Worm (Caenorhabditis elegans) whole organism, L1 larva: Measurements from ENCODE around the gene K04C2.5.
A peak's percentile ranks its signal among the peaks of the same experiment; 100 is the strongest.

Source experiments
- C04F5.9 ChIP-seq: sonication (generic microtip); optimal IDR thresholded peaks from 2 replicates; lab custom pipeline; 2016; ENCODE audit warnings: missing genetic modification characterization, missing compliant biosample characterization
- C16A3.4 ChIP-seq: fragments of 150-350 bp; optimal IDR thresholded peaks from 2 replicates; lab custom pipeline; 2014; ENCODE audit warnings: missing biosample characterization, missing genetic modification characterization
- C34B4.2 ChIP-seq: sonication (generic microtip); optimal IDR thresholded peaks from 2 replicates; lab custom pipeline; 2017; ENCODE audit warnings: mild to moderate bottlenecking, missing genetic modification characterization, missing compliant biosample characterization
- F16B12.6 ChIP-seq: fragments of 150-350 bp; optimal IDR thresholded peaks from 2 replicates; lab custom pipeline; 2014; ENCODE audit warnings: missing biosample characterization, missing genetic modification characterization
- Y116A8C.19 ChIP-seq: sonication (generic microtip); optimal IDR thresholded peaks from 2 replicates; lab custom pipeline; 2016; ENCODE audit warnings: missing compliant biosample characterization, missing genetic modification characterization, borderline replicate concordance
- alr-1 ChIP-seq: fragments of 200-800 bp; sonication (Bioruptor generic); optimal IDR thresholded peaks from 2 replicates; lab custom pipeline; 2018; ENCODE audit warnings: borderline replicate concordance, mild to moderate bottlenecking, missing genetic modification characterization, missing compliant biosample characterization
- aly-2 ChIP-seq: fragments of 150-350 bp; optimal IDR thresholded peaks from 2 replicates; lab custom pipeline; 2014; ENCODE audit warnings: missing biosample characterization, missing genetic modification characterization
- ama-1 ChIP-seq: fragments of 150-350 bp; optimal IDR thresholded peaks from 2 replicates; lab custom pipeline; 2014
- ceh-63 ChIP-seq: fragments of 200-800 bp; sonication (Bioruptor generic); optimal IDR thresholded peaks from 2 replicates; lab custom pipeline; 2018; ENCODE audit warnings: mild to moderate bottlenecking, missing genetic modification characterization, missing compliant biosample characterization
- ces-1 ChIP-seq: fragments of 150-350 bp; optimal IDR thresholded peaks from 2 replicates; lab custom pipeline; 2014; ENCODE audit warnings: missing biosample characterization, missing genetic modification reagents, missing genetic modification characterization
- dpl-1 ChIP-seq, 3 experiments: fragments of 150-350 bp in 2 of 3; sonication (generic microtip) in 1 of 3; optimal IDR thresholded peaks; 2 replicates each; lab custom pipeline; 2014 to 2017; ENCODE audit warnings: missing biosample characterization in 3 of 3, missing genetic modification characterization in 3 of 3, missing genetic modification reagents in 3 of 3
- efl-1 ChIP-seq, 4 experiments: fragments of 150-350 bp; optimal IDR thresholded peaks in 3 of 4; peaks in 1 of 4; 1 replicate in 1 of 4; 2 replicates in 3 of 4; lab custom pipeline; 2014; ENCODE audit warnings: missing biosample characterization in 2 of 4, missing genetic modification characterization in 2 of 4, missing genetic modification reagents in 2 of 4
- efl-3 ChIP-seq: fragments of 200-800 bp; sonication (Bioruptor generic); optimal IDR thresholded peaks from 2 replicates; lab custom pipeline; 2018; ENCODE audit warnings: mild to moderate bottlenecking, missing genetic modification characterization, missing compliant biosample characterization
- egl-13 ChIP-seq: sonication (generic microtip); optimal IDR thresholded peaks from 2 replicates; lab custom pipeline; 2016; ENCODE audit warnings: missing genotype, missing genetic modification reagents, missing genetic modification characterization, missing compliant biosample characterization
- elt-2 ChIP-seq: sonication (generic microtip); optimal IDR thresholded peaks from 2 replicates; lab custom pipeline; 2016; ENCODE audit warnings: missing genetic modification characterization, mild to moderate bottlenecking, inconsistent platforms, missing compliant biosample characterization, missing genetic modification reagents
- elt-3 ChIP-seq, 6 experiments: fragments of 150-350 bp in 1 of 6; sonication (generic microtip); optimal IDR thresholded peaks; 2 replicates each; lab custom pipeline; 2017 to 2018; ENCODE audit warnings: missing biosample characterization in 6 of 6, missing genetic modification characterization in 6 of 6, inconsistent platforms in 1 of 6
- ets-5 ChIP-seq: fragments of 200-800 bp; sonication (Bioruptor generic); IDR thresholded peaks from 2 replicates; pipeline ENCODE4 v1.3.6; 2022; ENCODE audit warnings: missing genetic modification characterization, missing compliant biosample characterization
- fkh-4 ChIP-seq: sonication (generic microtip); optimal IDR thresholded peaks from 2 replicates; lab custom pipeline; 2016; ENCODE audit warnings: missing compliant biosample characterization, missing genetic modification characterization, borderline replicate concordance
- fkh-8 ChIP-seq: sonication (generic microtip); optimal IDR thresholded peaks from 2 replicates; lab custom pipeline; 2016; ENCODE audit warnings: mild to moderate bottlenecking, missing genetic modification characterization, missing compliant biosample characterization
- fos-1 ChIP-seq: fragments of 150-350 bp; optimal IDR thresholded peaks from 2 replicates; lab custom pipeline; 2014; ENCODE audit warnings: missing biosample characterization, missing genetic modification characterization
- grh-1 ChIP-seq: fragments of 200-800 bp; sonication (Bioruptor generic); IDR thresholded peaks from 2 replicates; pipeline ENCODE4 v1.3.6; 2022; ENCODE audit warnings: missing genetic modification reagents, missing genetic modification characterization, missing compliant biosample characterization
- hlh-17 ChIP-seq: fragments of 200-800 bp; sonication (Bioruptor generic); optimal IDR thresholded peaks from 2 replicates; lab custom pipeline; 2018; ENCODE audit warnings: missing genetic modification characterization, mild to moderate bottlenecking, missing compliant biosample characterization, moderate library complexity, borderline replicate concordance
- irx-1 ChIP-seq: sonication (generic microtip); optimal IDR thresholded peaks from 2 replicates; lab custom pipeline; 2016; ENCODE audit warnings: missing genetic modification characterization, missing compliant biosample characterization
- lin-35 ChIP-seq, 2 experiments: fragments of 150-350 bp; optimal IDR thresholded peaks; 2 replicates each; lab custom pipeline; 2014; ENCODE audit warnings: missing biosample characterization in 2 of 2, missing genetic modification characterization in 2 of 2, missing genetic modification reagents in 2 of 2
- lin-39 ChIP-seq: fragments of 150-350 bp; optimal IDR thresholded peaks from 2 replicates; lab custom pipeline; 2014; ENCODE audit warnings: missing biosample characterization, missing genetic modification reagents, missing genetic modification characterization
- lsy-2 ChIP-seq, 2 experiments: fragments of 150-350 bp; optimal IDR thresholded peaks; 2 replicates each; lab custom pipeline; 2014; ENCODE audit warnings: missing biosample characterization in 2 of 2, missing genetic modification characterization in 2 of 2
- mdl-1 ChIP-seq, 2 experiments: fragments of 150-350 bp; optimal IDR thresholded peaks; 2 replicates each; lab custom pipeline; 2014 to 2017; ENCODE audit warnings: missing biosample characterization in 2 of 2, missing genetic modification characterization in 2 of 2, inconsistent platforms in 1 of 2
- mef-2 ChIP-seq: fragments of 150-350 bp; optimal IDR thresholded peaks from 2 replicates; lab custom pipeline; 2014; ENCODE audit warnings: missing biosample characterization, missing genetic modification characterization
- mep-1 ChIP-seq: fragments of 150-350 bp; optimal IDR thresholded peaks from 2 replicates; lab custom pipeline; 2014; ENCODE audit warnings: missing biosample characterization, missing genetic modification characterization
- nhr-11 ChIP-seq: fragments of 150-350 bp; optimal IDR thresholded peaks from 2 replicates; lab custom pipeline; 2014; ENCODE audit warnings: missing biosample characterization, missing genetic modification characterization
- nhr-19 ChIP-seq: fragments of 200-800 bp; sonication (Bioruptor generic); conservative IDR thresholded peaks from 2 replicates; pipeline ENCODE4 v1.3.6; 2022; ENCODE audit warnings: missing genetic modification characterization, missing compliant biosample characterization
- nhr-20 ChIP-seq: sonication (generic microtip); optimal IDR thresholded peaks from 2 replicates; lab custom pipeline; 2016; ENCODE audit warnings: mild to moderate bottlenecking, missing genetic modification characterization, missing compliant biosample characterization
- nhr-47 ChIP-seq: sonication (generic microtip); optimal IDR thresholded peaks from 2 replicates; lab custom pipeline; 2016; ENCODE audit warnings: mild to moderate bottlenecking, missing genetic modification characterization, moderate library complexity, missing compliant biosample characterization
- nhr-71 ChIP-seq: sonication (generic microtip); optimal IDR thresholded peaks from 2 replicates; lab custom pipeline; 2016; ENCODE audit warnings: mild to moderate bottlenecking, missing genetic modification characterization, moderate library complexity, missing compliant biosample characterization
- nhr-76 ChIP-seq: sonication (generic microtip); optimal IDR thresholded peaks from 2 replicates; lab custom pipeline; 2017; ENCODE audit warnings: missing biosample characterization, missing genetic modification characterization
- nhr-85 ChIP-seq: sonication (generic microtip); peaks from one replicate; lab custom pipeline; 2016; ENCODE audit warnings: missing genetic modification characterization, inconsistent platforms, missing compliant biosample characterization
- nhr-90 ChIP-seq: sonication (generic microtip); optimal IDR thresholded peaks from 2 replicates; lab custom pipeline; 2016; ENCODE audit warnings: mild to moderate bottlenecking, missing genetic modification characterization, missing compliant biosample characterization; ENCODE audit not compliant: poor library complexity
- rnt-1 ChIP-seq: sonication (generic microtip); optimal IDR thresholded peaks from 2 replicates; lab custom pipeline; 2016; ENCODE audit warnings: mild to moderate bottlenecking, missing genetic modification characterization, moderate library complexity, missing compliant biosample characterization
- snpc-4 ChIP-seq: fragments of 150-350 bp; optimal IDR thresholded peaks from 2 replicates; lab custom pipeline; 2014; ENCODE audit warnings: missing biosample characterization, missing genetic modification characterization
- snu-23 ChIP-seq: sonication (generic microtip); optimal IDR thresholded peaks from 2 replicates; lab custom pipeline; 2016; ENCODE audit warnings: missing genetic modification characterization, missing compliant biosample characterization
- sptf-1 ChIP-seq: fragments of 150-350 bp; optimal IDR thresholded peaks from 2 replicates; lab custom pipeline; 2014; ENCODE audit warnings: missing biosample characterization, missing genetic modification characterization
- tlp-1 ChIP-seq: fragments of 150-350 bp; optimal IDR thresholded peaks from 2 replicates; lab custom pipeline; 2014; ENCODE audit warnings: missing biosample characterization, missing genetic modification characterization
- unc-130 ChIP-seq: fragments of 150-350 bp; optimal IDR thresholded peaks from 2 replicates; lab custom pipeline; 2017; ENCODE audit warnings: missing biosample characterization, missing genetic modification characterization, inconsistent platforms
- unc-62 ChIP-seq: fragments of 150-350 bp; optimal IDR thresholded peaks from 2 replicates; lab custom pipeline; 2014; ENCODE audit warnings: missing biosample characterization, missing genetic modification reagents, missing genetic modification characterization
- unc-98 ChIP-seq: fragments of 200-800 bp; sonication (Bioruptor generic); IDR thresholded peaks from 2 replicates; pipeline ENCODE4 v1.3.6; 2022; ENCODE audit warnings: missing genetic modification characterization, missing compliant biosample characterization
- zag-1 ChIP-seq: fragments of 150-350 bp; optimal IDR thresholded peaks from 2 replicates; lab custom pipeline; 2014; ENCODE audit warnings: missing biosample characterization, missing genetic modification characterization
- ztf-11 ChIP-seq, 2 experiments: sonication (generic microtip); optimal IDR thresholded peaks; 2 replicates each; lab custom pipeline; 2016 to 2017; ENCODE audit warnings: missing genetic modification characterization in 2 of 2, missing biosample characterization in 1 of 2, missing compliant biosample characterization in 1 of 2
- ztf-4 ChIP-seq: fragments of 150-350 bp; optimal IDR thresholded peaks from 2 replicates; lab custom pipeline; 2014; ENCODE audit warnings: missing biosample characterization, missing genetic modification characterization

The K04C2.5 gene

DNA sequence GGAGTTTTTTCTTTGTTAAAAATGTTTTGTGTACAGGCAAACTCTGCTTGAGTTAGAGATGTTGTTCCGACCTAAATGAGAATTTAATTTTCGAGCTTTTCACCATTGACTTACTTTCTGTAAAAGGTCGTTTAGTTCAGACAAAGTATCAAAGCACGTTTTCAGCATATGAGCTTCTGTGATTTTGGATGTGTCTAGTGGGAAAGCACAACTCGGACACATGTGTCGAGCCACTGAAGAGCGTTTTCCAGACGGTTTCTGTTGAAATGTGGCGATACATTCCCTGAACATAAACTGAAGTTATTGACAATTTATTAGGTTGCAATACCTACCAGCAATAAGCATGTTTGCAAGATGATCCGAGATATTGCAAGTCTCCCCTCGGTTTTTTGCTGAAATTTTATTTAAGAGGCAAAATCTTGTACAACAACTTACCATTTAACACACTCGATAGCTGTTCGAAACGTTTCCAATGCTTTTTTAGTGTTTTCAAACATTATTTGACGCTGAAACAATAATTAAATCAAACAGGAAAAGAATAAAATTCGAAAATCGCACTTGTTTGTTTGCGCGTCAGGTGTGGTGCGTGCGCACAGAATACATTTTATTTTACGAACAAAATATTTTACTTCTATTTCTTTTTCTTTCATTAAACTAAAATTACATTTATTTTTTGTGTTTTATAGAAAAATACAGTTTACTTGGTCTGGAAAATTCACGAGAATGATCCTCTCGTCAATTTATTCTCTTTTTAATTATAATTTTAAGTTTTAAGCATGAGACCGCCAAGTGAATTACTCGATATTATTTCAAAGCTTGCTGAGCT lies 2.2 kb downstream of the K04C2.5 start, which contains the start of the genes brd-1 and K04C2.2 (continued):
- TF ChIP-seq Y116A8C.19: no peak
- peak; percentile 41 for TF ChIP-seq snu-23 (GFP tag; lab: Kevin White, UChicago)
- TF ChIP-seq snpc-4 (tag; lab: Kevin White, UChicago): no peak
- TF ChIP-seq ces-1 (GFP tag; lab: Kevin White, UChicago): no peak
- TF ChIP-seq C34B4.2: no peak
- TF ChIP-seq efl-3 (GFP tag; lab: Kevin White, UChicago): no peak
- no peak for TF ChIP-seq lin-39 (tag; lab: Kevin White, UChicago)
- no peak for TF ChIP-seq zag-1 (tag; lab: Kevin White, UChicago)
- no peak for TF ChIP-seq ceh-63 (GFP tag; lab: Kevin White, UChicago)
- TF ChIP-seq nhr-20 (tag; lab: Kevin White, UChicago): peak; percentile 11
- TF ChIP-seq sptf-1 (tag; lab: Kevin White, UChicago): no peak
- no peak for TF ChIP-seq nhr-90
- no peak for TF ChIP-seq ztf-4 (tag; lab: Kevin White, UChicago)
- no peak for TF ChIP-seq hlh-17 (GFP tag; lab: Kevin White, UChicago)
- TF ChIP-seq grh-1: no peak
- TF ChIP-seq ama-1 (lab: Kevin White, UChicago): no peak
- no peak for TF ChIP-seq C16A3.4
- no peak for TF ChIP-seq alr-1 (tag; lab: Kevin White, UChicago)
- no peak for TF ChIP-seq ets-5 (GFP tag; lab: Robert Waterston, UW)

DNA sequence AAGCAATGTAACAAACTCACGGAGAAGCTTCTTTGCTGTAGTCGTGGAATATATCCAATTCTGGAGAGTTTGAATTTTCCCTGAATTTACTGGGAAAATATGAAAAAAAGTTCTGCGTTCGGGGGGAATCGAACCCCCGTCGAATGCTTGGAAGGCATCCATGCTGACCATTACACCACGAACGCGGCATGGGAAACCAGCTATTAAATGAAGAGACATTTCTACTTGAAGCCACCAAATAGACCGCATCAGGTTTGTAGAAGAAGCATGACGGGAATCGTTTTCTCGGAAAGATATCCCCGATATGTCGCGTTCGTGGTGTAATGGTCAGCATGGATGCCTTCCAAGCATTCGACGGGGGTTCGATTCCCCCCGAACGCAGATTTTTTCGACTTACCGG lies 3.0 kb downstream of the K04C2.5 start:
- TF ChIP-seq nhr-76 (tag; lab: Kevin White, UChicago) (no peak), mep-1 (peak; percentile 13), efl-1 (optimal IDR thresholded peaks at IDR 0.05; lab: Kevin White, UChicago) (peak in 1 of 2 experiments; percentile 32), efl-1 (GFP tag; optimal IDR thresholded peaks at IDR 0.05 in 1 of 2; lab: Kevin White, UChicago) (peak in 1 of 2 experiments; percentile 8), F16B12.6 (tag; lab: Kevin White, UChicago) (peak; percentile 16), unc-130 (no peak), fkh-8 (tag; lab: Kevin White, UChicago) (no peak), C16A3.4 (peak; percentile 22), unc-98 (GFP tag; lab: Robert Waterston, UW) (no peak), zag-1 (tag; lab: Kevin White, UChicago) (no peak), nhr-11 (tag; lab: Kevin White, UChicago) (no peak), nhr-85 (no peak), rnt-1 (tag; lab: Kevin White, UChicago) (peak; percentile 16), nhr-20 (tag; lab: Kevin White, UChicago) (peak; percentile 4), efl-3 (GFP tag; lab: Kevin White, UChicago) (no peak), nhr-71 (tag; lab: Kevin White, UChicago) (peak; percentile 34), alr-1 (tag; lab: Kevin White, UChicago) (no peak), aly-2 (tag; lab: Kevin White, UChicago) (no peak), elt-2 (no peak), C04F5.9 (tag; lab: Kevin White, UChicago) (no peak), mdl-1 (tag; optimal IDR thresholded peaks at IDR 0.05; lab: Kevin White, UChicago) (peak in 1 of 2 experiments; percentile 22), nhr-19 (peak; percentile 38), lin-35 (GFP tag; optimal IDR thresholded peaks at IDR 0.05; lab: Kevin White, UChicago) (peak; percentile 11 to 62), egl-13 (tag; lab: Kevin White, UChicago) (no peak), unc-62 (GFP tag; lab: Kevin White, UChicago) (no peak), tlp-1 (tag; lab: Kevin White, UChicago) (no peak), fkh-4 (tag; lab: Kevin White, UChicago) (no peak), ztf-11 (tag; optimal IDR thresholded peaks at IDR 0.05; lab: Kevin White, UChicago) (no peak), snu-23 (GFP tag; lab: Kevin White, UChicago) (peak; percentile 31), lsy-2 (tag; optimal IDR thresholded peaks at IDR 0.05; lab: Kevin White, UChicago) (peak in 1 of 2 experiments; percentile 46), hlh-17 (GFP tag; lab: Kevin White, UChicago) (no peak), C34B4.2 (no peak), sptf-1 (tag; lab: Kevin White, UChicago) (no peak), nhr-47 (tag; lab: Kevin White, UChicago) (peak; percentile 22), mef-2 (no peak), irx-1 (no peak), ztf-4 (tag; lab: Kevin White, UChicago) (no peak), fos-1 (tag; lab: Kevin White, UChicago) (no peak), elt-3 (tag; optimal IDR thresholded peaks at IDR 0.05; lab: Kevin White, UChicago) (peak in 1 of 6 experiments; percentile 13), dpl-1 (GFP tag; optimal IDR thresholded peaks at IDR 0.05; lab: Kevin White, UChicago) (peak in 1 of 3 experiments; percentile 13)
